Worm (Caenorhabditis elegans): ENCODE results near the gene F26G1.10.

F26G1.10 gene

DNA sequence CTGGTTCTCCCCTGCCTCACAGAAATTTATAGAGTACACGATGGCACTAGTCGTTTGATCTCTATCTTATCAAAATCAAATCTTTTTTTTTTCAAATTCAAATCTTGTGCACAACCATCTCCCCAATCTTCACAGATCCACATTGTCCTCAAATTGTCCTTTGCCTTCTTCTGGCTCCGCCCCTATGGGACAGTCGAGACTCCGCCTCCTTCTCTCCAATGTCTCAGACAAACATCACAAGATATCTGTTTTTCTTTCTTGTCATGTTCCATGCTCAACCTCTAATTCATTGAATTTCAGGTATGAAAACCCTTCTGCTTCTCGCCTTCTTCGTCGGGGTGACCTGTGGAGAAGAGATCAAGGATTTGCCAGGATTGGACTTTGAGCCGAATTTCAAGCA, 36.8 kb upstream of the F26G1.10 start, which contains the start of gene ctsa-1.1:
TSS of gene ctsa-1.1 (plus strand) at position 301 of the 400 bp plus-strand sequence.
- TF ChIP-seq unc-62 (GFP tag; optimal IDR thresholded peaks at IDR 0.05 in 1 of 2), result peak in 1 of 2 experiments; percentile 3
- no peak for TF ChIP-seq unc-62 (tag; optimal IDR thresholded peaks at IDR 0.05)
- TF ChIP-seq nhr-10 (tag; optimal IDR thresholded peaks at IDR 0.05), result no peak

DNA sequence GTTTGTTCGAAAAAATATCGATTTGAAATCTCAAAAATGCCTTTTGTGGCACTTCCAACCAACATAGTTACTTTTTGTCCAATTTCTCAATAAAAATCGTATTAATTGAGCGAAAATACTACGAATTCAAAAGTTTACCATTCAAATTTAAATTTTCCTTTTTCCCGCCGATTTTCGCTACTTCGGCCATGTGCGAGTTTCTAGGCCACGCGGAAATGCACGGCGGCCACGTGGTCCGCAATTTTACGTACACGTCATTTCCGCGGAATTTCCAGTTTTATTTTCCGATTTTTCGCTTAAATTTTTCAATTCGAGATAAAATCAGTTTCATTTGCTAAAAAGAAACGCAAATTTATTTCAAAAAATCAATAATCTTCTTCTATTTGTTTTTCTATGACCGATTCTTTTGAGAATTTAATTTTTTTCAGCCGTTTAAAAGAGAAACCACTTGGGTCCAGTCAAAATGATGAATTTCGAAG, 34.2 kb upstream of the F26G1.10 start, which contains the start of gene eas-1:
TSS of gene eas-1 (plus strand) at position 429 of the 479 bp plus-strand sequence.
- TF ChIP-seq dmd-9 (GFP tag; IDR thresholded peaks at IDR 0.05), result peak; percentile 80
- peak; percentile 62 for TF ChIP-seq lin-13 (GFP tag; optimal IDR thresholded peaks at IDR 0.05)
- no peak for TF ChIP-seq spr-3 (GFP tag; optimal IDR thresholded peaks at IDR 0.05)
- TF ChIP-seq ztf-7 (tag; optimal IDR thresholded peaks at IDR 0.05), result peak; percentile 8
- no peak for TF ChIP-seq arid-1 (GFP tag; conservative IDR thresholded peaks at IDR 0.05)
- TF ChIP-seq unc-130 (GFP tag; optimal IDR thresholded peaks at IDR 0.05), result peak; percentile 92
- TF ChIP-seq snpc-1.2 (GFP tag; IDR thresholded peaks at IDR 0.05), result no peak
- TF ChIP-seq nhr-111 (GFP tag; optimal IDR thresholded peaks at IDR 0.05), result no peak
- peak in 1 of 2 experiments; percentile 92 for TF ChIP-seq hif-1 (tag; optimal IDR thresholded peaks at IDR 0.05)
- no peak for TF ChIP-seq vab-7 (GFP tag; IDR thresholded peaks at IDR 0.05)
- no peak for TF ChIP-seq nhr-76 (tag; optimal IDR thresholded peaks at IDR 0.05)
- TF ChIP-seq zip-2 (tag; optimal IDR thresholded peaks at IDR 0.05), result no peak
- TF ChIP-seq aly-2 (tag; optimal IDR thresholded peaks at IDR 0.05), result no peak
- no peak for TF ChIP-seq lin-39 (tag; optimal IDR thresholded peaks at IDR 0.05)
- TF ChIP-seq mep-1 (tag; optimal IDR thresholded peaks at IDR 0.05), result no peak
- no peak for TF ChIP-seq egl-43 (GFP tag; IDR thresholded peaks at IDR 0.05)
- no peak for TF ChIP-seq attf-4 (tag; optimal IDR thresholded peaks at IDR 0.05)
- TF ChIP-seq ceh-32 (tag; optimal IDR thresholded peaks at IDR 0.05; ENCODE audit: poor library complexity), result no peak
- no peak for TF ChIP-seq D1046.2 (GFP tag; IDR thresholded peaks at IDR 0.05)
- TF ChIP-seq unc-39 (tag; optimal IDR thresholded peaks at IDR 0.05), result no peak
- peak; percentile 54 for TF ChIP-seq nhr-48 (tag; optimal IDR thresholded peaks at IDR 0.05)
- TF ChIP-seq hlh-11 (tag; optimal IDR thresholded peaks at IDR 0.05), result peak; percentile 71
- peak; percentile 59 for TF ChIP-seq dve-1 (tag; optimal IDR thresholded peaks at IDR 0.05; ENCODE audit: insufficient read depth)
- TF ChIP-seq mdt-29 (GFP tag; IDR thresholded peaks at IDR 0.05), result no peak
- no peak for TF ChIP-seq cey-2 (tag; optimal IDR thresholded peaks at IDR 0.05; ENCODE audit: borderline replicate concordance, insufficient read depth)
- TF ChIP-seq nhr-10 (tag; optimal IDR thresholded peaks at IDR 0.05), result no peak
- peak; percentile 71 for TF ChIP-seq madf-9 (GFP tag; conservative IDR thresholded peaks at IDR 0.05)
- no peak for TF ChIP-seq daf-8 (GFP tag; IDR thresholded peaks at IDR 0.05)
- peak; percentile 12 for TF ChIP-seq nhr-11 (tag; optimal IDR thresholded peaks at IDR 0.05)
- TF ChIP-seq tra-1 (GFP tag; IDR thresholded peaks at IDR 0.05), result peak; percentile 54; the same call in 1 of the 2 replicates
- peak; percentile 28 for TF ChIP-seq spr-1 (tag; optimal IDR thresholded peaks at IDR 0.05)
- no peak for TF ChIP-seq ama-1 (optimal IDR thresholded peaks at IDR 0.05)
- TF ChIP-seq Y5F2A.4 (GFP tag; optimal IDR thresholded peaks at IDR 0.05), result no peak
- TF ChIP-seq pha-4 (GFP tag; IDR thresholded peaks at IDR 0.05), result no peak
- no peak for TF ChIP-seq pha-4 (tag; optimal IDR thresholded peaks at IDR 0.05)
- TF ChIP-seq skn-1 (tag; optimal IDR thresholded peaks at IDR 0.05), result no peak
- TF ChIP-seq daf-16 (GFP tag; optimal IDR thresholded peaks at IDR 0.05), result no peak
- peak; percentile 42 for TF ChIP-seq daf-16 (tag; optimal IDR thresholded peaks at IDR 0.05)
- TF ChIP-seq duxl-1 (tag; optimal IDR thresholded peaks at IDR 0.05; ENCODE audit: poor library complexity), result peak; percentile 15
- TF ChIP-seq nhr-42 (GFP tag; IDR thresholded peaks at IDR 0.05), result no peak
- no peak for TF ChIP-seq zfp-2 (tag; optimal IDR thresholded peaks at IDR 0.05)
- no peak for TF ChIP-seq aha-1 (tag)
- TF ChIP-seq lin-38 (GFP tag; IDR thresholded peaks at IDR 0.05), result peak; percentile 80
- TF ChIP-seq sdz-12 (GFP tag; optimal IDR thresholded peaks at IDR 0.05), result no peak
- TF ChIP-seq rbr-2 (tag; optimal IDR thresholded peaks at IDR 0.05), result peak; percentile 56
- TF ChIP-seq ceh-28 (tag; optimal IDR thresholded peaks at IDR 0.05), result no peak
- no peak for TF ChIP-seq madf-5 (GFP tag; IDR thresholded peaks at IDR 0.05)
- no peak for TF ChIP-seq daf-19 (GFP tag; conservative IDR thresholded peaks at IDR 0.05)

Data from whole organism, L4 larva.